Worm (Caenorhabditis elegans) whole organism, late embryonic: Measurements from ENCODE around the gene luc-7L.

ENCODE experiments used
- K02D7.2 ChIP-seq: sonication (generic microtip); optimal IDR thresholded peaks from 2 replicates; lab custom pipeline; 2017; ENCODE audit warnings: mild to moderate bottlenecking, missing genetic modification characterization, missing compliant biosample characterization
- ama-1 ChIP-seq: fragments of 150-350 bp; optimal IDR thresholded peaks from 2 replicates; lab custom pipeline; 2014
- ceh-24 ChIP-seq: sonication (generic microtip); optimal IDR thresholded peaks from 2 replicates; lab custom pipeline; 2016; ENCODE audit warnings: mild to moderate bottlenecking, missing genetic modification characterization, missing compliant biosample characterization
- che-1 ChIP-seq: sonication (generic microtip); optimal IDR thresholded peaks from 2 replicates; lab custom pipeline; 2016; ENCODE audit warnings: mild to moderate bottlenecking, missing genetic modification characterization, missing compliant biosample characterization
- dmd-4 ChIP-seq: sonication (generic microtip); optimal IDR thresholded peaks from 2 replicates; lab custom pipeline; 2016; ENCODE audit warnings: borderline replicate concordance, missing genetic modification characterization, missing compliant biosample characterization
- elt-2 ChIP-seq: sonication (generic microtip); optimal IDR thresholded peaks from 2 replicates; lab custom pipeline; 2016; ENCODE audit warnings: missing genetic modification reagents, missing genetic modification characterization, missing compliant biosample characterization
- nfya-1 ChIP-seq: sonication (generic microtip); optimal IDR thresholded peaks from 2 replicates; lab custom pipeline; 2017; ENCODE audit warnings: missing genetic modification characterization, mild to moderate bottlenecking, missing compliant biosample characterization, antibody characterized with exemption, moderate library complexity
- pha-4 ChIP-seq: fragments of 150-350 bp; optimal IDR thresholded peaks from 2 replicates; lab custom pipeline; 2018; ENCODE audit warnings: missing biosample characterization, missing genetic modification reagents, missing genetic modification characterization
- pqm-1 ChIP-seq: sonication (generic microtip); optimal IDR thresholded peaks from 2 replicates; lab custom pipeline; 2016; ENCODE audit warnings: missing genetic modification characterization, missing compliant biosample characterization
- tbx-2 ChIP-seq: sonication (generic microtip); optimal IDR thresholded peaks from 2 replicates; lab custom pipeline; 2016; ENCODE audit warnings: missing genetic modification characterization, missing compliant biosample characterization

DNA sequence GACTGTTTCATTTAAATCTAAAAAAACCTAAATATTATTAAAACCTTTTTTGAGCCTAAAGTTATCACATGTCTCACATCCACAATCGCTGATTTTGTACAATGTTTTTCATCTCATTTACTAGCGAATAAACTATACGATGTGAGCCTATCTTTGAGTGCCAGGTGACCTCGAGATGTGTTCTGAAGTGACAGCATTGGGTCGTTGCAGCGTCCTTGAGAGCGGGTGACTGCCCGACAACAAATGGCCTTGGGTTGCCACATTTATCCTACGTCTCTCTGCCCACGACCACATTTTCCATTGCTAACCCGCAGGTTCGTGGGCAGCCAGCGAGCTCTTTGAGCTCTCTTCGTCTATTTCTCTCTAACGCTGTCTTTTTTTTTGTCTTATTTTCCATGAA, 40.3 kb downstream of the luc-7L start, which contains the start of gene lir-2:
- TF ChIP-seq nfya-1 (tag; lab: Kevin White, UChicago): no peak
- no peak for TF ChIP-seq elt-2
- TF ChIP-seq ama-1 (lab: Kevin White, UChicago): no peak
- no peak for TF ChIP-seq pqm-1 (tag; lab: Kevin White, UChicago)
- TF ChIP-seq che-1 (tag; lab: Kevin White, UChicago): no peak
- TF ChIP-seq dmd-4 (tag; lab: Kevin White, UChicago): no peak
- TF ChIP-seq pha-4: no peak
- TF ChIP-seq ceh-24: no peak
- no peak for TF ChIP-seq tbx-2 (tag; lab: Kevin White, UChicago)
- no peak for TF ChIP-seq K02D7.2 (tag; lab: Kevin White, UChicago)
